Worm (Caenorhabditis elegans) whole organism, young adult: Measurements from ENCODE around the gene hecw-1.

ENCODE experiments used
- B0261.1 ChIP-seq: sonication (generic microtip); optimal IDR thresholded peaks from 2 replicates; lab custom pipeline; 2016; ENCODE audit warnings: mild to moderate bottlenecking, missing genetic modification characterization, moderate library complexity, missing compliant biosample characterization
- B0336.3 ChIP-seq: fragments of 200-800 bp; sonication (Bioruptor generic); IDR thresholded peaks from 2 replicates; pipeline ENCODE4 v1.3.6; 2022; ENCODE audit warnings: missing genetic modification characterization, missing compliant biosample characterization
- D2030.7 ChIP-seq: fragments of 200-800 bp; sonication (Bioruptor generic); IDR thresholded peaks from 2 replicates; pipeline ENCODE4 v1.3.6; 2022; ENCODE audit warnings: missing genetic modification reagents, missing genetic modification characterization, missing compliant biosample characterization
- F10E7.11 ChIP-seq: sonication (generic microtip); optimal IDR thresholded peaks from 2 replicates; lab custom pipeline; 2017; ENCODE audit warnings: mild to moderate bottlenecking, missing genetic modification characterization, moderate library complexity, missing compliant biosample characterization
- F49E8.2 ChIP-seq: sonication (generic microtip); optimal IDR thresholded peaks from 3 replicates; lab custom pipeline; 2017; ENCODE audit warnings: missing genetic modification characterization, mild to moderate bottlenecking, missing compliant biosample characterization, antibody characterized with exemption, moderate library complexity; ENCODE audit not compliant: insufficient read depth
- K11D2.4 ChIP-seq: fragments of 200-800 bp; sonication (Bioruptor generic); IDR thresholded peaks from 2 replicates; pipeline ENCODE4 v1.3.6; 2022; ENCODE audit warnings: missing genetic modification reagents, missing genetic modification characterization, missing compliant biosample characterization
- K12H6.12 ChIP-seq: fragments of 200-800 bp; sonication (Bioruptor generic); optimal IDR thresholded peaks from 2 replicates; lab custom pipeline; 2018; ENCODE audit warnings: mild to moderate bottlenecking, missing genetic modification characterization, missing compliant biosample characterization
- T07F8.4 ChIP-seq: sonication (generic microtip); optimal IDR thresholded peaks from 2 replicates; lab custom pipeline; 2016; ENCODE audit warnings: mild to moderate bottlenecking, missing genetic modification characterization, moderate library complexity, missing compliant biosample characterization
- Y95B8A.8 ChIP-seq: fragments of 200-800 bp; sonication (Bioruptor generic); IDR thresholded peaks from 2 replicates; pipeline ENCODE4 v1.3.6; 2022; ENCODE audit warnings: missing genetic modification reagents, missing genetic modification characterization, missing compliant biosample characterization
- ZK185.1 ChIP-seq: sonication (generic microtip); optimal IDR thresholded peaks from 2 replicates; lab custom pipeline; 2016; ENCODE audit warnings: mild to moderate bottlenecking, missing genetic modification characterization, missing compliant biosample characterization; ENCODE audit not compliant: poor library complexity, severe bottlenecking
- akir-1 ChIP-seq: fragments of 200-800 bp; sonication (Bioruptor generic); optimal IDR thresholded peaks from 2 replicates; lab custom pipeline; 2018; ENCODE audit warnings: mild to moderate bottlenecking, missing genetic modification characterization, moderate library complexity, missing compliant biosample characterization
- athp-1 ChIP-seq: sonication (generic microtip); optimal IDR thresholded peaks from 2 replicates; lab custom pipeline; 2017; ENCODE audit warnings: mild to moderate bottlenecking, missing genetic modification characterization, missing compliant biosample characterization
- bed-1 ChIP-seq: fragments of 200-800 bp; sonication (Bioruptor generic); IDR thresholded peaks from 2 replicates; pipeline ENCODE4 v1.3.6; 2022; ENCODE audit warnings: missing genetic modification reagents, missing genetic modification characterization, missing compliant biosample characterization
- ccch-3 ChIP-seq: fragments of 200-800 bp; sonication (Bioruptor generic); optimal IDR thresholded peaks from 2 replicates; lab custom pipeline; 2018; ENCODE audit warnings: mild to moderate bottlenecking, missing genetic modification characterization, missing compliant biosample characterization
- cebp-1 ChIP-seq, 2 experiments: fragments of 200-800 bp in 1 of 2; sonication (Bioruptor generic) in 1 of 2; sonication (generic microtip) in 1 of 2; IDR thresholded peaks in 1 of 2; optimal IDR thresholded peaks in 1 of 2; 2 replicates each; pipeline versions ENCODE4 v1.3.6 to Lab custom; 2017 to 2022; ENCODE audit warnings: missing compliant biosample characterization in 2 of 2, missing genetic modification characterization in 2 of 2, mild to moderate bottlenecking in 1 of 2, missing genetic modification reagents in 1 of 2, moderate library complexity in 1 of 2
- ceh-100 ChIP-seq: fragments of 200-800 bp; sonication (Bioruptor generic); IDR thresholded peaks from 2 replicates; pipeline ENCODE4 v1.3.6; 2022; ENCODE audit warnings: missing genetic modification reagents, missing genetic modification characterization, missing compliant biosample characterization
- dpl-1 ChIP-seq: fragments of 150-350 bp; optimal IDR thresholded peaks from 2 replicates; lab custom pipeline; 2014; ENCODE audit warnings: missing biosample characterization, missing genetic modification reagents, missing genetic modification characterization
- efl-1 ChIP-seq: fragments of 150-350 bp; optimal IDR thresholded peaks from 2 replicates; lab custom pipeline; 2014; ENCODE audit warnings: missing biosample characterization, missing genetic modification reagents, missing genetic modification characterization
- ekl-4 ChIP-seq: fragments of 200-800 bp; sonication (Bioruptor generic); IDR thresholded peaks from 2 replicates; pipeline ENCODE4 v1.3.6; 2022; ENCODE audit warnings: missing genetic modification reagents, missing genetic modification characterization, missing compliant biosample characterization
- fkh-3 ChIP-seq: sonication (generic microtip); optimal IDR thresholded peaks from 2 replicates; lab custom pipeline; 2016; ENCODE audit warnings: mild to moderate bottlenecking, missing genetic modification characterization, missing compliant biosample characterization
- hlh-12 ChIP-seq: sonication (generic microtip); optimal IDR thresholded peaks from 2 replicates; lab custom pipeline; 2016; ENCODE audit warnings: missing genetic modification characterization, missing compliant biosample characterization
- hlh-26 ChIP-seq: fragments of 200-800 bp; sonication (Bioruptor generic); conservative IDR thresholded peaks from 2 replicates; pipeline ENCODE4 v1.3.6; 2022; ENCODE audit warnings: missing genetic modification reagents, missing genetic modification characterization, missing compliant biosample characterization
- hsf-1 ChIP-seq: fragments of 200-800 bp; sonication (Bioruptor generic); IDR thresholded peaks from 2 replicates; pipeline ENCODE4 v1.3.6; 2022; ENCODE audit warnings: missing genetic modification reagents, missing genetic modification characterization, missing compliant biosample characterization
- lag-1 ChIP-seq: fragments of 200-800 bp; sonication (Bioruptor generic); IDR thresholded peaks from 2 replicates; pipeline ENCODE4 v1.3.6; 2022; ENCODE audit warnings: missing genetic modification reagents, missing genetic modification characterization, missing compliant biosample characterization
- let-526 ChIP-seq: fragments of 200-800 bp; sonication (Bioruptor generic); IDR thresholded peaks from 2 replicates; pipeline ENCODE4 v1.3.6; 2022; ENCODE audit warnings: missing genetic modification reagents, missing genetic modification characterization, missing compliant biosample characterization
- let-607 ChIP-seq, 2 experiments: fragments of 200-800 bp in 1 of 2; sonication (Bioruptor generic) in 1 of 2; sonication (generic microtip) in 1 of 2; optimal IDR thresholded peaks; 2 replicates each; lab custom pipeline; 2016 to 2018; ENCODE audit warnings: mild to moderate bottlenecking in 2 of 2, missing compliant biosample characterization in 2 of 2, missing genetic modification characterization in 2 of 2, moderate library complexity in 2 of 2, missing genotype in 1 of 2
- lin-40 ChIP-seq: sonication (generic microtip); optimal IDR thresholded peaks from 2 replicates; lab custom pipeline; 2016; ENCODE audit warnings: missing genetic modification characterization, mild to moderate bottlenecking, missing compliant biosample characterization, missing genotype, missing genetic modification reagents
- lsy-27 ChIP-seq: sonication (generic microtip); optimal IDR thresholded peaks from 2 replicates; lab custom pipeline; 2017; ENCODE audit warnings: missing genetic modification characterization, mild to moderate bottlenecking, missing compliant biosample characterization, antibody characterized with exemption, missing genotype, borderline replicate concordance; ENCODE audit not compliant: insufficient read depth
- madf-8 ChIP-seq: fragments of 200-800 bp; sonication (Bioruptor generic); conservative IDR thresholded peaks from 2 replicates; pipeline ENCODE4 v1.3.6; 2022; ENCODE audit warnings: missing genetic modification reagents, missing genetic modification characterization, missing compliant biosample characterization
- mes-4 ChIP-seq: sonication (generic microtip); optimal IDR thresholded peaks from 2 replicates; lab custom pipeline; 2016; ENCODE audit warnings: missing genotype, missing genetic modification characterization, missing compliant biosample characterization
- nfya-1 ChIP-seq: sonication (generic microtip); optimal IDR thresholded peaks from 2 replicates; lab custom pipeline; 2017; ENCODE audit warnings: antibody characterized with exemption, missing compliant biosample characterization, missing genetic modification characterization, borderline replicate concordance; ENCODE audit not compliant: insufficient read depth
- nfyb-1 ChIP-seq: fragments of 200-800 bp; sonication (Bioruptor generic); IDR thresholded peaks from 2 replicates; pipeline ENCODE4 v1.3.6; 2022; ENCODE audit warnings: missing genetic modification reagents, missing genetic modification characterization, missing compliant biosample characterization
- nhr-90 ChIP-seq: sonication (generic microtip); optimal IDR thresholded peaks from 2 replicates; lab custom pipeline; 2016; ENCODE audit warnings: missing genotype, mild to moderate bottlenecking, missing genetic modification characterization, missing compliant biosample characterization
- rcor-1 ChIP-seq: fragments of 200-800 bp; sonication (Bioruptor generic); IDR thresholded peaks from 2 replicates; pipeline ENCODE4 v1.3.6; 2022; ENCODE audit warnings: missing genetic modification reagents, missing genetic modification characterization, missing compliant biosample characterization
- sdz-38 ChIP-seq: sonication (generic microtip); optimal IDR thresholded peaks from 2 replicates; lab custom pipeline; 2016; ENCODE audit warnings: missing genotype, missing genetic modification characterization, missing compliant biosample characterization
- snpc-1.1 ChIP-seq: sonication (generic microtip); optimal IDR thresholded peaks from 2 replicates; lab custom pipeline; 2017; ENCODE audit warnings: missing genetic modification characterization, mild to moderate bottlenecking, missing compliant biosample characterization, antibody characterized with exemption, moderate library complexity, missing genotype, missing genetic modification reagents; ENCODE audit not compliant: insufficient read depth
- snpc-1.3 ChIP-seq: sonication (generic microtip); optimal IDR thresholded peaks from 2 replicates; lab custom pipeline; 2017; ENCODE audit warnings: missing genetic modification characterization, mild to moderate bottlenecking, missing compliant biosample characterization, antibody characterized with exemption, moderate library complexity, missing genotype, missing genetic modification reagents; ENCODE audit not compliant: insufficient read depth
- snpc-4 ChIP-seq, 5 experiments: fragments of 150-350 bp in 1 of 5; sonication (generic microtip) in 4 of 5; optimal IDR thresholded peaks; 2 replicates each; lab custom pipeline; 2014 to 2018; ENCODE audit warnings: missing genetic modification characterization in 5 of 5, missing biosample characterization in 3 of 5, antibody characterized with exemption in 2 of 5, mild to moderate bottlenecking in 2 of 5, missing compliant biosample characterization in 2 of 5, missing genotype in 2 of 5, moderate library complexity in 2 of 5, missing genetic modification reagents in 1 of 5
- somi-1 ChIP-seq: fragments of 200-800 bp; sonication (Bioruptor generic); optimal IDR thresholded peaks from 2 replicates; lab custom pipeline; 2018; ENCODE audit warnings: mild to moderate bottlenecking, missing genetic modification characterization, missing compliant biosample characterization
- tbp1 ChIP-seq: fragments of 200-800 bp; sonication (Bioruptor generic); optimal IDR thresholded peaks from 2 replicates; lab custom pipeline; 2018; ENCODE audit warnings: mild to moderate bottlenecking, missing genetic modification characterization, missing compliant biosample characterization
- tbx-9 ChIP-seq: sonication (generic microtip); optimal IDR thresholded peaks from 2 replicates; lab custom pipeline; 2016; ENCODE audit warnings: borderline replicate concordance, missing genetic modification characterization, inconsistent platforms, missing compliant biosample characterization
- unc-130 ChIP-seq: sonication (generic microtip); optimal IDR thresholded peaks from 2 replicates; lab custom pipeline; 2016; ENCODE audit warnings: missing genetic modification reagents, missing genetic modification characterization, missing compliant biosample characterization
- unc-62 ChIP-seq: fragments of 150-350 bp; optimal IDR thresholded peaks from 2 replicates; lab custom pipeline; 2014; ENCODE audit warnings: missing biosample characterization, missing genetic modification reagents, missing genetic modification characterization
- zim-3 ChIP-seq: sonication (generic microtip); optimal IDR thresholded peaks from 2 replicates; lab custom pipeline; 2017; ENCODE audit warnings: mild to moderate bottlenecking, missing genetic modification characterization, moderate library complexity, missing compliant biosample characterization
- ztf-26 ChIP-seq: sonication (generic microtip); optimal IDR thresholded peaks from 2 replicates; lab custom pipeline; 2017; ENCODE audit warnings: missing genetic modification characterization, missing compliant biosample characterization
- ztf-28 ChIP-seq: fragments of 200-800 bp; sonication (Bioruptor generic); IDR thresholded peaks from 2 replicates; pipeline ENCODE4 v1.3.6; 2022; ENCODE audit warnings: missing genetic modification reagents, missing genetic modification characterization, missing compliant biosample characterization

Gene hecw-1

ce11 chrIII:3400444-3400843 is 10.7 kb upstream of the hecw-1 start (continued):
- TF ChIP-seq akir-1 (GFP tag; lab: Kevin White, UChicago) (no peak), B0336.3 (peak; percentile 59; the same call in 1 of the 2 replicates), lsy-27 (no peak), lin-40 (tag; lab: Kevin White, UChicago) (no peak), ZK185.1 (no peak), let-607 (tag; optimal IDR thresholded peaks at IDR 0.05; lab: Kevin White, UChicago) (no peak), D2030.7 (GFP tag; lab: Robert Waterston, UW) (peak; percentile 32), B0261.1 (no peak), efl-1 (GFP tag; lab: Kevin White, UChicago) (peak; percentile 26), hlh-12 (tag; lab: Kevin White, UChicago) (no peak), nhr-90 (tag; lab: Kevin White, UChicago) (no peak), rcor-1 (GFP tag; lab: Robert Waterston, UW) (no peak), athp-1 (no peak), lag-1 (no peak), nfyb-1 (no peak), let-526 (GFP tag; lab: Robert Waterston, UW) (no peak), madf-8 (GFP tag; lab: Robert Waterston, UW) (no peak), F49E8.2 (peak; percentile 61), hlh-26 (GFP tag; lab: Robert Waterston, UW) (no peak), bed-1 (GFP tag; lab: Robert Waterston, UW) (no peak), unc-130 (GFP tag; lab: Kevin White, UChicago) (peak; percentile 28), hsf-1 (GFP tag; lab: Robert Waterston, UW) (peak; percentile 60; the same call in 1 of the 2 replicates), ekl-4 (GFP tag; lab: Robert Waterston, UW) (0 out of 2 replicates have a peak, but pooled peaks have one; percentile 22), zim-3 (tag; lab: Kevin White, UChicago) (no peak), mes-4 (tag; lab: Kevin White, UChicago) (no peak), snpc-1.1 (tag; lab: Kevin White, UChicago) (peak; percentile 57), tbx-9 (tag; lab: Kevin White, UChicago) (no peak), Y95B8A.8 (GFP tag; lab: Robert Waterston, UW) (0 out of 2 replicates have a peak, but pooled peaks have one; percentile 40), K11D2.4 (GFP tag; lab: Robert Waterston, UW) (no peak), snpc-4 (GFP tag; optimal IDR thresholded peaks at IDR 0.05; lab: Kevin White, UChicago) (no peak), snpc-4 (tag; optimal IDR thresholded peaks at IDR 0.05; lab: Kevin White, UChicago) (no peak), ztf-28 (GFP tag; lab: Robert Waterston, UW) (no peak), sdz-38 (tag; lab: Kevin White, UChicago) (no peak), ztf-26 (tag; lab: Kevin White, UChicago) (no peak), unc-62 (GFP tag; lab: Kevin White, UChicago) (no peak), ccch-3 (no peak), F10E7.11 (no peak), dpl-1 (GFP tag; lab: Kevin White, UChicago) (no peak), ceh-100 (no peak), somi-1 (GFP tag; lab: Kevin White, UChicago) (no peak), fkh-3 (no peak), nfya-1 (tag; lab: Kevin White, UChicago) (no peak), T07F8.4 (tag; lab: Kevin White, UChicago) (no peak), cebp-1 (GFP tag; IDR thresholded peaks at IDR 0.05; lab: Robert Waterston, UW) (no peak), cebp-1 (tag; optimal IDR thresholded peaks at IDR 0.05; lab: Kevin White, UChicago) (peak; percentile 32), tbp1 (GFP tag; lab: Kevin White, UChicago) (peak; percentile 12), snpc-1.3 (tag; lab: Kevin White, UChicago) (no peak), K12H6.12 (no peak)
